Fruit fly (Drosophila melanogaster): ENCODE results near the gene CG2975.

The CG2975 gene

DNA sequence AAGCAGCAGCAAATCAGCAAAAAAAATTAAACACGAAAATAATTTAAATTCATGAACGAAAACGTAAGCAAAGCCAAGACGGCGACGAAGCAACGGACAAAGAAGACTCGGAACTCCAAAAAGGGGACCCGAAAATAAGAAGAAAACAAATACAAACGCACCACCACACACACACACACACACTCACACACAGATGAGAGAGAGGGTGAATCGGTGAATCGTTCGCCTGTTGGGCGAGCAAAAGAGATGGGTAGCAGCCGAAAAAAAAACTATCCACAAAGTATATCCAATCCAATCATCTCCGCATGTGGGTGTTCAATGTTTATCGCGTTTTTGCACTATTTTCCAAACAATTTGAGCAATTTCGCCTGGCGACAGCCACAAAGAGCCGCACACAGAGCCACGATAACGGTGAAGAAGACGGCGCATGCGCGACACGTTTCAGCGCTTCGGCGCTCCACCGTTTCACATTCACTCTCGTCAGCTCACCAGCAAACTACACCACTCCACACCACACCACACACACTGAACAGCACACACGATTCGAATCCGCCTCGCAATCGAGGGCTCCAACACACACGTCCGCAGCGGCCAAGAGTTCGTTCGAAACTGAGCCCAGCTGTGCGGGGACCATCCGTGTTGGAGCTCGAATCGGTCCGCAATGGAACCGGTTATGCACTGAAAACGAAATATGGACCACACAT, 10.1 kb upstream of the CG2975 start, which contains the start of gene Duox:
Gene Duox (minus strand): TSS at position 612 of the 704 bp plus-strand sequence.
- TF ChIP-seq Opbp (GFP tag; IDR thresholded peaks at IDR 0.05; ENCODE audit: partially characterized antibody) (peak; percentile 48; the same call in 1 of the 3 replicates), CG12236 (GFP tag; optimal IDR thresholded peaks at IDR 0.05) (no peak), bbx (GFP tag; IDR thresholded peaks at IDR 0.05; ENCODE audit: partially characterized antibody) (0 out of 2 replicates have a peak, but pooled peaks have one; percentile 10), CG12769 (tag; optimal IDR thresholded peaks at IDR 0.05) (peak; percentile 76), crol (GFP tag; IDR thresholded peaks at IDR 0.05) (peak; percentile 46; the same call in 1 of the 2 replicates), danr (GFP tag; IDR thresholded peaks at IDR 0.05) (no peak), Jarid2 (GFP tag; optimal IDR thresholded peaks at IDR 0.05) (peak; percentile 87), unc-4 (GFP tag; IDR thresholded peaks at IDR 0.05; ENCODE audit: partially characterized antibody) (0 out of 2 replicates have a peak, but pooled peaks have one; percentile 18), Bgb (GFP tag; IDR thresholded peaks at IDR 0.05; ENCODE audit: partially characterized antibody) (peak; percentile 21; the same call in 1 of the 2 replicates), CG8290 (GFP tag; optimal IDR thresholded peaks at IDR 0.05) (no peak), CG8290 (tag; optimal IDR thresholded peaks at IDR 0.05) (peak in 1 of 2 experiments; percentile 54), zen2 (GFP tag; IDR thresholded peaks at IDR 0.05; ENCODE audit: partially characterized antibody) (peak; percentile 35; the same call in 2 of the 3 replicates), CG11456 (GFP tag; IDR thresholded peaks at IDR 0.05) (0 out of 3 replicates have a peak, but pooled peaks have one; percentile 3), aop (GFP tag; IDR thresholded peaks at IDR 0.05) (0 out of 2 replicates have a peak, but pooled peaks have one; percentile 11), fru (optimal IDR thresholded peaks at IDR 0.05) (no peak), CG2116 (GFP tag; optimal IDR thresholded peaks at IDR 0.05) (no peak), CG34224 (GFP tag; IDR thresholded peaks at IDR 0.05; ENCODE audit: partially characterized antibody) (0 out of 3 replicates have a peak, but pooled peaks have one; percentile 15), bcd (GFP tag; optimal IDR thresholded peaks at IDR 0.05) (no peak), psq (GFP tag; optimal IDR thresholded peaks at IDR 0.05) (peak; percentile 70), Fer2 (tag; optimal IDR thresholded peaks at IDR 0.05) (no peak), Doc2 (GFP tag; IDR thresholded peaks at IDR 0.05) (no peak), CG9609 (GFP tag; optimal IDR thresholded peaks at IDR 0.05) (peak; percentile 48), CG6254 (GFP tag; optimal IDR thresholded peaks at IDR 0.05) (no peak), CG5180 (GFP tag; optimal IDR thresholded peaks at IDR 0.05) (peak; percentile 90), dm (GFP tag; optimal IDR thresholded peaks at IDR 0.05) (peak; percentile 14), CG1832 (GFP tag; optimal IDR thresholded peaks at IDR 0.05) (peak; percentile 20), cg (GFP tag; optimal IDR thresholded peaks at IDR 0.05) (peak; percentile 87), chinmo (GFP tag; IDR thresholded peaks at IDR 0.05; ENCODE audit: partially characterized antibody) (peak; percentile 84; the same call in 1 of the 4 replicates), Trl (optimal IDR thresholded peaks at IDR 0.05) (peak; percentile 10 to 42), Trl (GFP tag; optimal IDR thresholded peaks at IDR 0.05) (no peak), CG4360 (GFP tag; IDR thresholded peaks at IDR 0.05) (peak; percentile 27; the same call in 1 of the 2 replicates), HLHmδ (GFP tag; optimal IDR thresholded peaks at IDR 0.05) (peak; percentile 84)

dm6 chr2L:2830341-2830800, 9.6 kb upstream of the CG2975 start:
- peak; percentile 88 for TF ChIP-seq CG15269 (tag; optimal IDR thresholded peaks at IDR 0.05)
- no peak for TF ChIP-seq CG34224 (GFP tag; IDR thresholded peaks at IDR 0.05; ENCODE audit: partially characterized antibody)
- peak; percentile 70 to 79 for TF ChIP-seq dpn (GFP tag; optimal IDR thresholded peaks at IDR 0.05)
- TF ChIP-seq ind (GFP tag; optimal IDR thresholded peaks at IDR 0.05): peak; percentile 79
- TF ChIP-seq fru (optimal IDR thresholded peaks at IDR 0.05): no peak
- no peak for TF ChIP-seq ash1 (GFP tag; optimal IDR thresholded peaks at IDR 0.05)
- TF ChIP-seq Myb (GFP tag; optimal IDR thresholded peaks at IDR 0.05): peak; percentile 6
- peak; percentile 94 for TF ChIP-seq CG7839 (tag; optimal IDR thresholded peaks at IDR 0.05)
- peak; percentile 37; the same call in 1 of the 2 replicates for TF ChIP-seq vvl (GFP tag; IDR thresholded peaks at IDR 0.05)
- TF ChIP-seq Fer1 (GFP tag; optimal IDR thresholded peaks at IDR 0.05): peak; percentile 89
- TF ChIP-seq CG43689 (GFP tag; IDR thresholded peaks at IDR 0.05): no peak
- TF ChIP-seq CG15073 (GFP tag; optimal IDR thresholded peaks at IDR 0.05): no peak
- TF ChIP-seq CG6175 (GFP tag; IDR thresholded peaks at IDR 0.05): no peak
- TF ChIP-seq CG7745 (tag; optimal IDR thresholded peaks at IDR 0.05): no peak
- TF ChIP-seq CG6813 (GFP tag; optimal IDR thresholded peaks at IDR 0.05): peak; percentile 86
- peak; percentile 87 for TF ChIP-seq CG6765 (GFP tag; optimal IDR thresholded peaks at IDR 0.05)
- TF ChIP-seq slbo (GFP tag; IDR thresholded peaks at IDR 0.05): no peak; the same call in 1 of the 2 replicates
- TF ChIP-seq ap (GFP tag; IDR thresholded peaks at IDR 0.05): peak; percentile 51; the same call in 1 of the 2 replicates
- peak; percentile 46 for TF ChIP-seq fd64A (GFP tag; optimal IDR thresholded peaks at IDR 0.05)

Data from whole organism, embryonic.